Worm (Caenorhabditis elegans): ENCODE data around the gene npr-22.

DNA sequence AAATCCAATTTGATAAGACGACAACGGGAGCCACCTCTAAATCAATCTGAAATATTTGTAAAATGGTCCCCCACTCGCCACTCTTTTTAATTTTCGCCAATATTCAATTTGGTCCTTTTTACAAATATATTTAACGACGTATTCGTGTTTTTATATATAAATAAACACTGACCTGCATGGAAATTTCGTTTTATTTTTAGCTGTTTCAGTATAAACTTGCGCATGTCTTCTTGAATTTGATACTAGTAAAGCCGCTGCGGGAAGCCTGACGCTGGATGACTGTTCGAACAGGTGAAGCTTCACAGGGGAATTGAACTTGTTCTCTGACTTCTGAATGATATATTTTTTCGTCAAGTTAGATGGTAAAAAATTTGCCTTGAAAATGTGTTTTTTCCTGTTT is 44.7 kb upstream of the npr-22 start:
- TF ChIP-seq lin-11 (tag; optimal IDR thresholded peaks at IDR 0.05) (no peak), unc-62 (GFP tag; optimal IDR thresholded peaks at IDR 0.05) (no peak), nhr-77 (tag; optimal IDR thresholded peaks at IDR 0.05) (no peak), unc-39 (tag; optimal IDR thresholded peaks at IDR 0.05) (no peak), zag-1 (tag; optimal IDR thresholded peaks at IDR 0.05) (no peak), nhr-21 (tag; optimal IDR thresholded peaks at IDR 0.05) (no peak), mbf-1 (tag; optimal IDR thresholded peaks at IDR 0.05) (no peak), fos-1 (tag; optimal IDR thresholded peaks at IDR 0.05) (no peak), ceh-82 (tag; optimal IDR thresholded peaks at IDR 0.05) (no peak), ztf-11 (tag; optimal IDR thresholded peaks at IDR 0.05) (no peak), dmd-4 (tag; optimal IDR thresholded peaks at IDR 0.05) (no peak)

Data from whole organism, L2 larva.